In genomic region chrV:6267978-6268377, ce11 we compare ENCODE assay signal across 2 worm cellular contexts.
TF ChIP-seq lines count a peak whose summit lies in the region.

No protein-coding gene starts in this region.

TF ChIP-seq in whole organism, L4 larva, 104 proteins besides CTCF, POLR2A, EP300 and RAD21:
- TF ChIP-seq lin-1 (GFP tag; IDR thresholded peaks at IDR 0.05; lab: Robert Waterston, UW) (no peak), F49E8.2 (tag; optimal IDR thresholded peaks at IDR 0.05; lab: Kevin White, UChicago; ENCODE audit: borderline replicate concordance) (peak; percentile 5), spr-1 (tag; optimal IDR thresholded peaks at IDR 0.05; lab: Kevin White, UChicago) (no peak)

TF ChIP-seq in whole organism, young adult, 124 proteins besides CTCF, POLR2A, EP300 and RAD21:
- TF ChIP-seq F33H1.4 (GFP tag; IDR thresholded peaks at IDR 0.05; lab: Robert Waterston, UW) (peak; percentile 87), D2030.7 (GFP tag; IDR thresholded peaks at IDR 0.05; lab: Robert Waterston, UW) (peak; percentile 44; the same call in 1 of the 2 replicates), madf-8 (GFP tag; conservative IDR thresholded peaks at IDR 0.05; lab: Robert Waterston, UW) (peak; percentile 85), lsl-1 (GFP tag; optimal IDR thresholded peaks at IDR 0.05; lab: Kevin White, UChicago) (peak; percentile 91), F49E8.2 (tag; optimal IDR thresholded peaks at IDR 0.05; lab: Kevin White, UChicago; ENCODE audit: insufficient read depth) (peak; percentile 26), T07F8.4 (tag; optimal IDR thresholded peaks at IDR 0.05; lab: Kevin White, UChicago) (no peak), xnd-1 (tag; optimal IDR thresholded peaks at IDR 0.05; lab: Kevin White, UChicago) (peak; percentile 89), dox-1 (GFP tag; IDR thresholded peaks at IDR 0.05; lab: Robert Waterston, UW) (no peak), lir-1 (GFP tag; conservative IDR thresholded peaks at IDR 0.05; lab: Robert Waterston, UW) (no peak), madf-6 (GFP tag; IDR thresholded peaks at IDR 0.05; lab: Robert Waterston, UW) (peak; percentile 91), ceh-91 (GFP tag; IDR thresholded peaks at IDR 0.05; lab: Robert Waterston, UW) (0 out of 2 replicates have a peak, but pooled peaks have one; percentile 31), cebp-1 (GFP tag; IDR thresholded peaks at IDR 0.05; lab: Robert Waterston, UW) (no peak), cebp-1 (tag; optimal IDR thresholded peaks at IDR 0.05; lab: Kevin White, UChicago) (no peak)

Comparison
In these comparisons a context has a peak if more than half of its experiments do, and no peak if none do; other contexts are left out.
1. Of the 7 proteins assayed by ChIP-seq in both whole organism, young adult and whole organism, L4 larva: peak only in whole organism, young adult: none; only in whole organism, L4 larva: none; in both: F49E8.2; in neither: 6.